Worm (Caenorhabditis elegans): ENCODE data around the gene smi-1.

Gene smi-1

DNA sequence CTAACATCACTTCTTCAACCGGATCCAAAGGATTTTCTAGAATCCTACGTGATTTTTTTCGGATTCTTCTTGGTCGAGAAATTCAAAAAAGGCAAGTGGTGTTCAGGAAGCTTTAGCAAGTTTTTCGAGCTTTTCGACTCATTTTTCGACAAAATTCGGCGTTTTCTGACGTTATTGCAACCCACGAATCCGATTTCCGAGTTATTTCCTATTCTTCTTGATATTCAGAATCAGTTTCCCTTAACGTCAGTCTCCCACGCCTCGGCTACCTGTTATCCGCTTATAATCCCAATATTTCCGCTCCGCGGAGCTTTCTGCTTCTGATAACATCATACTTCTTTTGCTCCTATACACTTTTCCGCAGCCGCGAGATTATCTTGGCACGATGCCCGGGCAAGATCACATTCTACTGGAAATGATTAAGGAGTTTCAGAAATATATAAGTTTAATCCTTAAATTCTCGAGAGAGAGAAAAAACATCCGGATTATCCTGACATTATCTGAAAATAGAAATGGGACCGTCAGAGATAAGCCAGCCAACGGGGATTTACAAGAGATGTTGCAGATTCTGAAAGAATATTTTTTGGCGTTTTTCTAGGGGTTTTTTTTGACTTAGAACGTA lies 40.3 kb downstream of the smi-1 start:
- TF ChIP-seq hlh-1 (tag; optimal IDR thresholded peaks at IDR 0.05) (no peak), sptf-1 (tag; optimal IDR thresholded peaks at IDR 0.05) (no peak), lin-13 (tag; optimal IDR thresholded peaks at IDR 0.05) (no peak), ham-2 (GFP tag; optimal IDR thresholded peaks at IDR 0.05) (no peak), ceh-39 (tag; optimal IDR thresholded peaks at IDR 0.05) (no peak), ceh-43 (GFP tag; optimal IDR thresholded peaks at IDR 0.05) (no peak), flh-1 (GFP tag; optimal IDR thresholded peaks at IDR 0.05) (no peak), lin-32 (GFP tag; optimal IDR thresholded peaks at IDR 0.05) (no peak), mep-1 (tag; optimal IDR thresholded peaks at IDR 0.05) (no peak), bed-3 (GFP tag; optimal IDR thresholded peaks at IDR 0.05) (no peak), blmp-1 (tag; optimal IDR thresholded peaks at IDR 0.05) (no peak), mab-5 (tag; optimal IDR thresholded peaks at IDR 0.05) (no peak), elt-3 (tag; optimal IDR thresholded peaks at IDR 0.05) (no peak), unc-62 (GFP tag; optimal IDR thresholded peaks at IDR 0.05) (no peak), snpc-4 (tag; optimal IDR thresholded peaks at IDR 0.05) (no peak), mls-2 (tag; optimal IDR thresholded peaks at IDR 0.05) (no peak), nhr-28 (tag; optimal IDR thresholded peaks at IDR 0.05) (no peak), unc-120 (tag; optimal IDR thresholded peaks at IDR 0.05; ENCODE audit: poor library complexity, severe bottlenecking) (no peak), zip-8 (tag; optimal IDR thresholded peaks at IDR 0.05) (no peak)

DNA sequence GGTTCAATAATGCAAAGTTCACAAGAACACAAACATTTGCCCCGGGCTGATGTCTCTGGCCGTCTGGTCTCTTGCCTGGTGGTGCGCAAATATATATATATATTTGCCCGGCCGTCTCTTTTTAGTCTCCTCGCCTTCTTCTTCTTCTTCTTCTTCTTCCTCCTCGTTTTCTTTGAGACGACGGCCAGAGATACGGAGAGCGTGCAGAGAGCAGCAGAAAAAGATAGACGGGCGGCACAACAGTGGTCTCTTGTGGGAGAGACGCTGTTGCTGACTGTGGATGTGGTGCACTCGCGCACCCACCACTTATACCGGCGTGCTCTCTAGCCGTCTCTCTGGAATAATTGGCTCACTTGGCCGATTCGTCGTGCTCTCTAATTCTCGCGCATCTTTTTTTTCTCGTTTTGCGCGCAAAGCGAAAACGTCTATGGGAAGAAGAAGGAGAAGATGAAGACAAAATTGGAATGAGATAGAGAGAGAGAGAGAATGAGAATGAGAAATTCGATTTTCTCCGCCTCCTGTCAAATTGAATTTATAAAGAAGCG lies 43.0 kb downstream of the smi-1 start:
- no peak for TF ChIP-seq elt-1 (tag; optimal IDR thresholded peaks at IDR 0.05; ENCODE audit: borderline replicate concordance, insufficient read depth)
- TF ChIP-seq lin-32 (GFP tag; optimal IDR thresholded peaks at IDR 0.05): peak; percentile 15
- peak; percentile 33 for TF ChIP-seq elt-3 (tag; optimal IDR thresholded peaks at IDR 0.05)
- TF ChIP-seq hlh-1 (tag; optimal IDR thresholded peaks at IDR 0.05): peak; percentile 34
- TF ChIP-seq bed-3 (GFP tag; optimal IDR thresholded peaks at IDR 0.05): peak; percentile 54
- TF ChIP-seq ztf-11 (tag; optimal IDR thresholded peaks at IDR 0.05): peak; percentile 93
- peak; percentile 83 for TF ChIP-seq sptf-1 (tag; optimal IDR thresholded peaks at IDR 0.05)
- peak; percentile 91 for TF ChIP-seq ham-2 (GFP tag; optimal IDR thresholded peaks at IDR 0.05)
- TF ChIP-seq nhr-76 (tag; optimal IDR thresholded peaks at IDR 0.05): no peak
- TF ChIP-seq lin-13 (tag; optimal IDR thresholded peaks at IDR 0.05): peak; percentile 5
- TF ChIP-seq nhr-12 (tag; optimal IDR thresholded peaks at IDR 0.05): no peak
- TF ChIP-seq cnd-1 (tag; optimal IDR thresholded peaks at IDR 0.05): peak; percentile 50
- TF ChIP-seq zip-8 (tag; optimal IDR thresholded peaks at IDR 0.05): no peak
- peak; percentile 18 for TF ChIP-seq mab-5 (tag; optimal IDR thresholded peaks at IDR 0.05)
- TF ChIP-seq sem-2 (GFP tag; optimal IDR thresholded peaks at IDR 0.05): no peak
- TF ChIP-seq drap-1 (GFP tag; optimal IDR thresholded peaks at IDR 0.05): peak; percentile 83
- TF ChIP-seq ceh-43 (GFP tag; optimal IDR thresholded peaks at IDR 0.05): peak; percentile 61
- TF ChIP-seq ces-1 (GFP tag; optimal IDR thresholded peaks at IDR 0.05): peak; percentile 100
- peak; percentile 85 for TF ChIP-seq unc-62 (GFP tag; optimal IDR thresholded peaks at IDR 0.05)
- no peak for TF ChIP-seq tbx-8 (GFP tag; optimal IDR thresholded peaks at IDR 0.05)
- TF ChIP-seq lsy-2 (tag; optimal IDR thresholded peaks at IDR 0.05): peak; percentile 52
- peak; percentile 82 for TF ChIP-seq mls-2 (tag; optimal IDR thresholded peaks at IDR 0.05)
- no peak for TF ChIP-seq snpc-4 (tag; optimal IDR thresholded peaks at IDR 0.05)
- TF ChIP-seq ceh-39 (tag; optimal IDR thresholded peaks at IDR 0.05): peak; percentile 22
- TF ChIP-seq M03D4.4 (tag; optimal IDR thresholded peaks at IDR 0.05): peak; percentile 85
- peak; percentile 80 for TF ChIP-seq blmp-1 (tag; optimal IDR thresholded peaks at IDR 0.05)
- peak; percentile 85 for TF ChIP-seq pha-4 (tag; optimal IDR thresholded peaks at IDR 0.05)
- TF ChIP-seq nhr-237 (tag; optimal IDR thresholded peaks at IDR 0.05): peak; percentile 89
- no peak for TF ChIP-seq unc-39 (tag; optimal IDR thresholded peaks at IDR 0.05)
- TF ChIP-seq flh-1 (GFP tag; optimal IDR thresholded peaks at IDR 0.05): no peak
- no peak for TF ChIP-seq ceh-83 (GFP tag; optimal IDR thresholded peaks at IDR 0.05)
- TF ChIP-seq mep-1 (tag; optimal IDR thresholded peaks at IDR 0.05): peak; percentile 3
- TF ChIP-seq nhr-2 (tag; optimal IDR thresholded peaks at IDR 0.05): peak; percentile 80
- TF ChIP-seq unc-120 (tag; optimal IDR thresholded peaks at IDR 0.05; ENCODE audit: poor library complexity, severe bottlenecking): peak; percentile 97
- no peak for TF ChIP-seq nhr-28 (tag; optimal IDR thresholded peaks at IDR 0.05)

DNA sequence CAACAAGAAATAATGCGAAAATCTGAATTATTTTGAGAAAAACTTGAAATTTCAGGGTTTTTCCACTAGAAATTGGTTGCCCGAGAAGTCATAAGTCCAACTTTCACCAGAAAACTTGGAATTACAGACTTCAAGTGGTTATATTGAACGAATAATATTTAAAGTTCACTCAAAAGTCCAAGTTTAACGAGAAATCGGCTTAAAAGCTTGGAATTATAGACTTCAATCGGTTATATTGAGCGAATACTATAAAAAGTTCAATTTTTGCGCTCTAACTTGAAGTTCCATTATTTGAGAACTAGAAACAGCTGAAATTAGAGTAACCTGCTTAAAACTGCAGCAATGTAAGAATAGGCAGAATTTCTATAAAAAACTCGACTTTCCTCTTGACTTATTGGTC lies 43.9 kb downstream of the smi-1 start:
- no peak for TF ChIP-seq flh-1 (GFP tag; optimal IDR thresholded peaks at IDR 0.05)
